Worm (Caenorhabditis elegans) whole organism, L1 larva: ENCODE results near the gene pha-1.

ENCODE experiments used
- C04F5.9 ChIP-seq: sonication (generic microtip); optimal IDR thresholded peaks from 2 replicates; lab custom pipeline; 2016; ENCODE audit warnings: missing genetic modification characterization, missing compliant biosample characterization
- Y116A8C.19 ChIP-seq: sonication (generic microtip); optimal IDR thresholded peaks from 2 replicates; lab custom pipeline; 2016; ENCODE audit warnings: missing compliant biosample characterization, missing genetic modification characterization, borderline replicate concordance
- ama-1 ChIP-seq: fragments of 150-350 bp; optimal IDR thresholded peaks from 2 replicates; lab custom pipeline; 2014
- blmp-1 ChIP-seq: fragments of 150-350 bp; optimal IDR thresholded peaks from 2 replicates; lab custom pipeline; 2014; ENCODE audit warnings: missing biosample characterization, missing genetic modification characterization
- ces-1 ChIP-seq: fragments of 150-350 bp; optimal IDR thresholded peaks from 2 replicates; lab custom pipeline; 2014; ENCODE audit warnings: missing biosample characterization, missing genetic modification reagents, missing genetic modification characterization
- dpl-1 ChIP-seq, 3 experiments: fragments of 150-350 bp in 2 of 3; sonication (generic microtip) in 1 of 3; optimal IDR thresholded peaks; 2 replicates each; lab custom pipeline; 2014 to 2017; ENCODE audit warnings: missing biosample characterization in 3 of 3, missing genetic modification characterization in 3 of 3, missing genetic modification reagents in 3 of 3
- efl-1 ChIP-seq, 4 experiments: fragments of 150-350 bp; optimal IDR thresholded peaks in 3 of 4; peaks in 1 of 4; 1 replicate in 1 of 4; 2 replicates in 3 of 4; lab custom pipeline; 2014; ENCODE audit warnings: missing biosample characterization in 2 of 4, missing genetic modification characterization in 2 of 4, missing genetic modification reagents in 2 of 4
- efl-3 ChIP-seq: fragments of 200-800 bp; sonication (Bioruptor generic); optimal IDR thresholded peaks from 2 replicates; lab custom pipeline; 2018; ENCODE audit warnings: mild to moderate bottlenecking, missing genetic modification characterization, missing compliant biosample characterization
- elt-3 ChIP-seq, 6 experiments: fragments of 150-350 bp in 1 of 6; sonication (generic microtip); optimal IDR thresholded peaks; 2 replicates each; lab custom pipeline; 2017 to 2018; ENCODE audit warnings: missing biosample characterization in 6 of 6, missing genetic modification characterization in 6 of 6, inconsistent platforms in 1 of 6
- fkh-10 ChIP-seq: sonication (generic microtip); optimal IDR thresholded peaks from 2 replicates; lab custom pipeline; 2017; ENCODE audit warnings: missing biosample characterization, missing genetic modification reagents, missing genetic modification characterization
- fos-1 ChIP-seq: fragments of 150-350 bp; optimal IDR thresholded peaks from 2 replicates; lab custom pipeline; 2014; ENCODE audit warnings: missing biosample characterization, missing genetic modification characterization
- grh-1 ChIP-seq: fragments of 200-800 bp; sonication (Bioruptor generic); IDR thresholded peaks from 2 replicates; pipeline ENCODE4 v1.3.6; 2022; ENCODE audit warnings: missing genetic modification reagents, missing genetic modification characterization, missing compliant biosample characterization
- hlh-4 ChIP-seq: sonication (generic microtip); optimal IDR thresholded peaks from 2 replicates; lab custom pipeline; 2016; ENCODE audit warnings: mild to moderate bottlenecking, missing genetic modification characterization, missing compliant biosample characterization
- hpl-2 ChIP-seq: fragments of 150-350 bp; optimal IDR thresholded peaks from 2 replicates; lab custom pipeline; 2014; ENCODE audit warnings: missing biosample characterization, missing genetic modification reagents, missing genetic modification characterization
- irx-1 ChIP-seq: sonication (generic microtip); optimal IDR thresholded peaks from 2 replicates; lab custom pipeline; 2016; ENCODE audit warnings: missing genetic modification characterization, missing compliant biosample characterization
- lin-13 ChIP-seq: fragments of 150-350 bp; optimal IDR thresholded peaks from 2 replicates; lab custom pipeline; 2014; ENCODE audit warnings: missing biosample characterization, missing genetic modification reagents, missing genetic modification characterization
- lin-14 ChIP-seq: fragments of 200-800 bp; sonication (Bioruptor generic); optimal IDR thresholded peaks from 2 replicates; lab custom pipeline; 2018; ENCODE audit warnings: mild to moderate bottlenecking, missing genetic modification characterization, moderate library complexity, missing compliant biosample characterization
- lin-15B ChIP-seq: fragments of 150-350 bp; sonication (generic microtip); optimal IDR thresholded peaks from 3 replicates; lab custom pipeline; 2014; ENCODE audit warnings: missing biosample characterization, missing genetic modification characterization
- lin-35 ChIP-seq, 2 experiments: fragments of 150-350 bp; optimal IDR thresholded peaks; 2 replicates each; lab custom pipeline; 2014; ENCODE audit warnings: missing biosample characterization in 2 of 2, missing genetic modification characterization in 2 of 2, missing genetic modification reagents in 2 of 2
- lsy-2 ChIP-seq, 2 experiments: fragments of 150-350 bp; optimal IDR thresholded peaks; 2 replicates each; lab custom pipeline; 2014; ENCODE audit warnings: missing biosample characterization in 2 of 2, missing genetic modification characterization in 2 of 2
- mdl-1 ChIP-seq, 2 experiments: fragments of 150-350 bp; optimal IDR thresholded peaks; 2 replicates each; lab custom pipeline; 2014 to 2017; ENCODE audit warnings: missing biosample characterization in 2 of 2, missing genetic modification characterization in 2 of 2, inconsistent platforms in 1 of 2
- nhr-12 ChIP-seq: sonication (generic microtip); optimal IDR thresholded peaks from 2 replicates; lab custom pipeline; 2017; ENCODE audit warnings: missing biosample characterization, missing genetic modification characterization
- nhr-19 ChIP-seq: fragments of 200-800 bp; sonication (Bioruptor generic); conservative IDR thresholded peaks from 2 replicates; pipeline ENCODE4 v1.3.6; 2022; ENCODE audit warnings: missing genetic modification characterization, missing compliant biosample characterization
- nhr-20 ChIP-seq: sonication (generic microtip); optimal IDR thresholded peaks from 2 replicates; lab custom pipeline; 2016; ENCODE audit warnings: mild to moderate bottlenecking, missing genetic modification characterization, missing compliant biosample characterization
- nhr-237 ChIP-seq: fragments of 150-350 bp; optimal IDR thresholded peaks from 2 replicates; lab custom pipeline; 2014; ENCODE audit warnings: missing biosample characterization, missing genetic modification characterization
- nhr-47 ChIP-seq: sonication (generic microtip); optimal IDR thresholded peaks from 2 replicates; lab custom pipeline; 2016; ENCODE audit warnings: mild to moderate bottlenecking, missing genetic modification characterization, moderate library complexity, missing compliant biosample characterization
- nhr-71 ChIP-seq: sonication (generic microtip); optimal IDR thresholded peaks from 2 replicates; lab custom pipeline; 2016; ENCODE audit warnings: mild to moderate bottlenecking, missing genetic modification characterization, moderate library complexity, missing compliant biosample characterization
- nhr-77 ChIP-seq: fragments of 150-350 bp; optimal IDR thresholded peaks from 2 replicates; lab custom pipeline; 2014; ENCODE audit warnings: missing biosample characterization, missing genetic modification characterization
- pag-3 ChIP-seq: sonication (generic microtip); optimal IDR thresholded peaks from 2 replicates; lab custom pipeline; 2017; ENCODE audit warnings: missing genetic modification characterization, mild to moderate bottlenecking, missing compliant biosample characterization, antibody characterized with exemption, borderline replicate concordance; ENCODE audit not compliant: insufficient read depth
- pax-3 ChIP-seq: fragments of 200-800 bp; sonication (Bioruptor generic); optimal IDR thresholded peaks from 2 replicates; lab custom pipeline; 2018; ENCODE audit warnings: mild to moderate bottlenecking, missing genetic modification characterization, moderate library complexity, missing compliant biosample characterization
- pqm-1 ChIP-seq: sonication (generic microtip); optimal IDR thresholded peaks from 3 replicates; lab custom pipeline; 2017; ENCODE audit warnings: missing biosample characterization, missing genetic modification characterization
- rnt-1 ChIP-seq: sonication (generic microtip); optimal IDR thresholded peaks from 2 replicates; lab custom pipeline; 2016; ENCODE audit warnings: mild to moderate bottlenecking, missing genetic modification characterization, moderate library complexity, missing compliant biosample characterization
- snpc-4 ChIP-seq: fragments of 150-350 bp; optimal IDR thresholded peaks from 2 replicates; lab custom pipeline; 2014; ENCODE audit warnings: missing biosample characterization, missing genetic modification characterization
- snu-23 ChIP-seq: sonication (generic microtip); optimal IDR thresholded peaks from 2 replicates; lab custom pipeline; 2016; ENCODE audit warnings: missing genetic modification characterization, missing compliant biosample characterization
- sup-37 ChIP-seq: fragments of 200-800 bp; sonication (Bioruptor generic); optimal IDR thresholded peaks from 2 replicates; lab custom pipeline; 2018; ENCODE audit warnings: mild to moderate bottlenecking, missing genetic modification characterization, missing compliant biosample characterization
- unc-30 ChIP-seq: sonication (generic microtip); optimal IDR thresholded peaks from 2 replicates; lab custom pipeline; 2017; ENCODE audit warnings: missing biosample characterization, missing genetic modification characterization
- xbp-1 ChIP-seq: sonication (generic microtip); optimal IDR thresholded peaks from 2 replicates; lab custom pipeline; 2016; ENCODE audit warnings: missing genetic modification characterization, missing compliant biosample characterization

The pha-1 gene

ce11 chrIII:11123844-11124243 lies 7.7 kb upstream of the pha-1 start:
- peak; percentile 83 for TF ChIP-seq rnt-1 (tag; lab: Kevin White, UChicago)
- 0 out of 2 replicates have a peak, but pooled peaks have one; percentile 5 for TF ChIP-seq grh-1 (GFP tag; lab: Robert Waterston, UW)
- TF ChIP-seq snpc-4 (tag; lab: Kevin White, UChicago): peak; percentile 94
- TF ChIP-seq efl-3 (GFP tag; lab: Kevin White, UChicago): no peak
- TF ChIP-seq nhr-20 (tag; lab: Kevin White, UChicago): no peak
- no peak for TF ChIP-seq elt-3 (tag; optimal IDR thresholded peaks at IDR 0.05; lab: Kevin White, UChicago)
- no peak for TF ChIP-seq fkh-10 (GFP tag; lab: Kevin White, UChicago)
- no peak for TF ChIP-seq lin-15B
- TF ChIP-seq nhr-71 (tag; lab: Kevin White, UChicago): peak; percentile 34
- TF ChIP-seq pqm-1 (tag; lab: Kevin White, UChicago): no peak
- peak in 1 of 2 experiments; percentile 7 for TF ChIP-seq efl-1 (optimal IDR thresholded peaks at IDR 0.05; lab: Kevin White, UChicago)
- no peak for TF ChIP-seq efl-1 (GFP tag; optimal IDR thresholded peaks at IDR 0.05 in 1 of 2; lab: Kevin White, UChicago)
- no peak for TF ChIP-seq ces-1 (GFP tag; lab: Kevin White, UChicago)
- TF ChIP-seq nhr-47 (tag; lab: Kevin White, UChicago): peak; percentile 27
- TF ChIP-seq nhr-19 (GFP tag; lab: Robert Waterston, UW): peak; percentile 43
- no peak for TF ChIP-seq mdl-1 (tag; optimal IDR thresholded peaks at IDR 0.05; lab: Kevin White, UChicago)
- TF ChIP-seq ama-1 (lab: Kevin White, UChicago): no peak
- TF ChIP-seq, all 84 proteins: peak for 7

DNA sequence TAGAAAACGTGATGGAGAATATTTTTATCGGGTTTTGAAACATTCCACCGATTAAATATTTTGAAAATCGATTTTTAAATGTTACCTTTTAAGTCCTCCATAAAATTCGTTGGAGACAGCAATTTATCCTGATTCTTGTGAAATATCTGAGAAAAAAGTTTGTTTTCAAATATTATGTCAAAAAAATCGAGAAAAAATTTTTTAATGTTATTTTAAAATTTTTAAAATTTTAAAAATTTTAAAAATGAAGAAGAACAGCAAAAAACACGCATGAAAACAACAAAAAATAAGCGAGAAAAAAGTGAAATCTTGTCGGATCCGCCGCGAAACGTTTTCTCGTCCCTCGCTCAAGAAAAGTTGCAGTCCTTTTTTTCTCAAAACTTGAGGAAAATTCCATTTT lies 4.0 kb upstream of the pha-1 start, which contains the start of gene Y48A6C.8:
Gene Y48A6C.8 (minus strand): TSS at position 101 of the 400 bp plus-strand sequence.
- no peak for TF ChIP-seq lin-15B
- no peak for TF ChIP-seq hpl-2 (GFP tag; lab: Kevin White, UChicago)
- TF ChIP-seq nhr-237 (tag; lab: Kevin White, UChicago): no peak
- TF ChIP-seq hlh-4 (tag; lab: Kevin White, UChicago): no peak
- no peak for TF ChIP-seq sup-37
- TF ChIP-seq blmp-1 (tag; lab: Kevin White, UChicago): no peak
- no peak for TF ChIP-seq lin-35 (GFP tag; optimal IDR thresholded peaks at IDR 0.05; lab: Kevin White, UChicago)
- TF ChIP-seq fos-1: no peak
- no peak for TF ChIP-seq snu-23 (GFP tag; lab: Kevin White, UChicago)
- TF ChIP-seq lin-14 (GFP tag; lab: Kevin White, UChicago): no peak
- no peak for TF ChIP-seq irx-1 (tag; lab: Kevin White, UChicago)
- TF ChIP-seq pax-3: no peak

ce11 chrIII:11129363-11129762 lies 2.2 kb upstream of the pha-1 start:
- TF ChIP-seq hlh-4 (tag; lab: Kevin White, UChicago): no peak
- TF ChIP-seq nhr-12 (tag; lab: Kevin White, UChicago): no peak
- TF ChIP-seq pag-3 (tag; lab: Kevin White, UChicago): no peak
- TF ChIP-seq mdl-1 (tag; optimal IDR thresholded peaks at IDR 0.05; lab: Kevin White, UChicago): no peak
- no peak for TF ChIP-seq nhr-71 (tag; lab: Kevin White, UChicago)
- TF ChIP-seq Y116A8C.19 (tag; lab: Kevin White, UChicago): no peak
- TF ChIP-seq dpl-1 (GFP tag; optimal IDR thresholded peaks at IDR 0.05; lab: Kevin White, UChicago): peak in 1 of 3 experiments; percentile 22
- no peak for TF ChIP-seq xbp-1 (tag; lab: Kevin White, UChicago)
- TF ChIP-seq lin-13 (GFP tag; lab: Kevin White, UChicago): no peak
- no peak for TF ChIP-seq lin-15B
- TF ChIP-seq lsy-2 (tag; optimal IDR thresholded peaks at IDR 0.05; lab: Kevin White, UChicago): no peak
- TF ChIP-seq rnt-1 (tag; lab: Kevin White, UChicago): no peak
- peak in 1 of 2 experiments; percentile 14 for TF ChIP-seq lin-35 (GFP tag; optimal IDR thresholded peaks at IDR 0.05; lab: Kevin White, UChicago)
- TF ChIP-seq C04F5.9 (tag; lab: Kevin White, UChicago): no peak
- TF ChIP-seq unc-30 (tag; lab: Kevin White, UChicago): no peak
- no peak for TF ChIP-seq sup-37
- no peak for TF ChIP-seq nhr-77
- TF ChIP-seq hpl-2 (GFP tag; lab: Kevin White, UChicago): no peak
- peak in 1 of 2 experiments; percentile 8 for TF ChIP-seq efl-1 (optimal IDR thresholded peaks at IDR 0.05; lab: Kevin White, UChicago)
- TF ChIP-seq efl-1 (GFP tag; optimal IDR thresholded peaks at IDR 0.05 in 1 of 2; lab: Kevin White, UChicago): peak; percentile 24 to 30
- TF ChIP-seq blmp-1 (tag; lab: Kevin White, UChicago): no peak
- TF ChIP-seq, all 84 proteins: peak for 3
